Worm (Caenorhabditis elegans): ENCODE results near the gene smc-3.

smc-3 gene

ce11 chrIII:11283648-11284047 is 7.1 kb upstream of the smc-3 start:
- TF ChIP-seq mes-4 (tag; optimal IDR thresholded peaks at IDR 0.05) (no peak), mel-28 (tag; optimal IDR thresholded peaks at IDR 0.05; ENCODE audit: borderline replicate concordance) (no peak), dpff-1 (tag; optimal IDR thresholded peaks at IDR 0.05) (no peak), zim-3 (tag; optimal IDR thresholded peaks at IDR 0.05) (no peak), madf-8 (GFP tag; conservative IDR thresholded peaks at IDR 0.05) (no peak), egrh-3 (GFP tag; IDR thresholded peaks at IDR 0.05) (no peak), T26A5.8 (tag; optimal IDR thresholded peaks at IDR 0.05) (no peak), F37B4.10 (GFP tag; IDR thresholded peaks at IDR 0.05) (no peak), T07F8.4 (tag; optimal IDR thresholded peaks at IDR 0.05) (no peak), attf-3 (GFP tag; conservative IDR thresholded peaks at IDR 0.05) (no peak)

DNA sequence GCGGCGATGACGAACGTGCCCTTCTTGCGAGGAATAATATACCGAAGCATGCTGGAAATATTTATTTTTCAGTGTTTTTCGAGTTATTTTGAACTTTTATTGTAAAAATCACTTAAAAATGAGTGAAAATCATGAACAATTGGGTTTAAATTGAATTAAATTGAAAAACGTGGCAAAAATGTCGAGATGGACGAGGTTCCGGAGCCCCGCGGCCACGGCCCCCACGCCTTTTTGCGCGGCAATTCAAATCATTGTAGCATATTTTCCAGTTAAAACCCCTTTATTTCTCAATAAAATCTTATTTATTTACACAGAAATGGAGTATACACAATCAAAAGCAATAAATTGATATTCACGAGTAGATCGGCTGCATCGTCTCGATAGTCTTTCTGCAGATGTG is 4.6 kb upstream of the smc-3 start:
- TF ChIP-seq ekl-4 (GFP tag; IDR thresholded peaks at IDR 0.05) (no peak), sea-2 (GFP tag; IDR thresholded peaks at IDR 0.05) (no peak), lin-35 (GFP tag; optimal IDR thresholded peaks at IDR 0.05) (peak in 1 of 3 experiments; percentile 44), efl-1 (GFP tag; optimal IDR thresholded peaks at IDR 0.05) (peak; percentile 62), K12H6.12 (tag; optimal IDR thresholded peaks at IDR 0.05) (no peak), ztf-22 (GFP tag; optimal IDR thresholded peaks at IDR 0.05) (no peak), F33H1.4 (GFP tag; IDR thresholded peaks at IDR 0.05) (no peak), athp-1 (tag; optimal IDR thresholded peaks at IDR 0.05) (no peak), Y53F4B.3 (GFP tag; IDR thresholded peaks at IDR 0.05) (no peak), lin-54 (GFP tag; optimal IDR thresholded peaks at IDR 0.05) (peak; percentile 83), let-607 (tag; optimal IDR thresholded peaks at IDR 0.05) (peak in 1 of 2 experiments; percentile 18), mcd-1 (GFP tag; IDR thresholded peaks at IDR 0.05) (peak; percentile 45), pbrm-1 (GFP tag; IDR thresholded peaks at IDR 0.05) (no peak), lin-26 (GFP tag; IDR thresholded peaks at IDR 0.05) (no peak), hlh-26 (GFP tag; conservative IDR thresholded peaks at IDR 0.05) (no peak), D2030.7 (GFP tag; IDR thresholded peaks at IDR 0.05) (0 out of 2 replicates have a peak, but pooled peaks have one; percentile 21), B0019.2 (GFP tag; conservative IDR thresholded peaks at IDR 0.05) (no peak), B0035.1 (tag; optimal IDR thresholded peaks at IDR 0.05) (no peak), sdz-38 (tag; optimal IDR thresholded peaks at IDR 0.05) (no peak), dpl-1 (GFP tag; optimal IDR thresholded peaks at IDR 0.05) (peak; percentile 43), ceh-100 (GFP tag; IDR thresholded peaks at IDR 0.05) (0 out of 2 replicates have a peak, but pooled peaks have one; percentile 17)

ce11 chrIII:11287340-11287739 is 3.4 kb upstream of the smc-3 start:
- no peak for TF ChIP-seq somi-1 (GFP tag; optimal IDR thresholded peaks at IDR 0.05)
- no peak for TF ChIP-seq F39B2.1 (GFP tag; IDR thresholded peaks at IDR 0.05)
- TF ChIP-seq unc-62 (GFP tag; optimal IDR thresholded peaks at IDR 0.05) = no peak
- TF ChIP-seq lsl-1 (GFP tag; optimal IDR thresholded peaks at IDR 0.05) = no peak
- TF ChIP-seq F52B5.7 (tag; optimal IDR thresholded peaks at IDR 0.05) = no peak
- TF ChIP-seq F57C9.4 (tag; optimal IDR thresholded peaks at IDR 0.05) = no peak

DNA sequence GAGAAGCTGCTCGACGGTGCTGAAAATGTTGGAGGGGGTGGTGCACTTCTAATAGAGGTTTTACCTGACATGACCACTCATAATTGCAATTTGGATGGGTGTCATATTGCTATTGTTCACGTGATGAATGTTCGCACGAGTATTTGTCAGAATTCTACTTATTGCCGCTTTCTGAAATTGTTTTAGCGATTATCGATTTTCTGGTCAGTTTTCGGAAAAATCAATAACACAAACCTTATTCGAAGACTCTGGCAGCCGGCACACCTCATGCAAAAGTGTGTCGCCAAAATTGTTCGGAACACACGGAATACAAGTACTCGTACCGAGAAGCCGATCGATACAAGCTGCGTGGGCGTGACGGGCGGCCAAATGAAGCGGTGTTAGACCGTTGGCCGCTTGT is 2.4 kb upstream of the smc-3 start:
- no peak for TF ChIP-seq lin-40 (tag; optimal IDR thresholded peaks at IDR 0.05)
- TF ChIP-seq rec-8 (tag; optimal IDR thresholded peaks at IDR 0.05) = no peak
- no peak for TF ChIP-seq mel-28 (tag; optimal IDR thresholded peaks at IDR 0.05; ENCODE audit: borderline replicate concordance)
- no peak for TF ChIP-seq tbx-9 (tag; optimal IDR thresholded peaks at IDR 0.05; ENCODE audit: borderline replicate concordance)
